Fruit fly (Drosophila melanogaster) whole organism, prepupa: Measurements from ENCODE around the gene CG6733.

Experiments
- Blimp-1 ChIP-seq: fragments of 200-800 bp; sonication (Bioruptor generic); optimal IDR thresholded peaks from 3 replicates; lab custom pipeline; 2017; ENCODE audit warnings: missing biosample characterization, missing genetic modification characterization, mild to moderate bottlenecking, moderate library complexity, missing genetic modification reagents
- CG11762 ChIP-seq: fragments of 200-800 bp; sonication (Bioruptor generic); optimal IDR thresholded peaks from 3 replicates; lab custom pipeline; 2016; ENCODE audit warnings: missing biosample characterization, missing genetic modification characterization; ENCODE audit not compliant: insufficient read depth
- CG31627 ChIP-seq: fragments of 200-800 bp; sonication (Bioruptor generic); optimal IDR thresholded peaks from 3 replicates; lab custom pipeline; 2016; ENCODE audit warnings: missing biosample characterization, missing genetic modification characterization
- CG32006 ChIP-seq: fragments of 200-800 bp; sonication (Bioruptor generic); optimal IDR thresholded peaks from 3 replicates; lab custom pipeline; 2017; ENCODE audit warnings: missing biosample characterization, mild to moderate bottlenecking, missing genetic modification characterization
- CG6163 ChIP-seq: fragments of 200-800 bp; sonication (Bioruptor generic); IDR thresholded peaks from 3 replicates; pipeline ENCODE4 v1.3.6; 2022; ENCODE audit warnings: missing biosample characterization, missing genetic modification characterization
- CG6792 ChIP-seq: fragments of 200-800 bp; sonication (Bioruptor generic); optimal IDR thresholded peaks from 3 replicates; lab custom pipeline; 2016; ENCODE audit warnings: missing biosample characterization, missing genetic modification characterization
- CG6808 ChIP-seq: fragments of 200-800 bp; sonication (Bioruptor generic); optimal IDR thresholded peaks from 3 replicates; lab custom pipeline; 2017; ENCODE audit warnings: missing biosample characterization, missing genetic modification characterization, mild to moderate bottlenecking, moderate library complexity, missing genetic modification reagents
- CG6854 ChIP-seq: fragments of 200-800 bp; sonication (Bioruptor generic); optimal IDR thresholded peaks from 2 replicates; lab custom pipeline; 2017; ENCODE audit warnings: missing biosample characterization, mild to moderate bottlenecking, missing genetic modification characterization
- CG8119 ChIP-seq: fragments of 200-800 bp; sonication (Bioruptor generic); IDR thresholded peaks from 3 replicates; pipeline ENCODE4 v1.3.6; 2022; ENCODE audit warnings: missing biosample characterization, missing genetic modification characterization
- CG8319 ChIP-seq: fragments of 200-800 bp; sonication (Bioruptor generic); optimal IDR thresholded peaks from 3 replicates; lab custom pipeline; 2016; ENCODE audit warnings: missing biosample characterization, missing genetic modification characterization
- CG8632 ChIP-seq: fragments of 200-800 bp; sonication (Bioruptor generic); optimal IDR thresholded peaks from 3 replicates; lab custom pipeline; 2016; ENCODE audit warnings: missing biosample characterization, missing genetic modification characterization
- CG9139 ChIP-seq: fragments of 200-800 bp; sonication (Bioruptor generic); optimal IDR thresholded peaks from 3 replicates; lab custom pipeline; 2017; ENCODE audit warnings: missing biosample characterization, mild to moderate bottlenecking, missing genetic modification characterization
- Eip78C ChIP-seq: fragments of 200-800 bp; sonication (Bioruptor generic); peaks from one replicate; lab custom pipeline; 2016; ENCODE audit warnings: missing biosample characterization, missing genetic modification characterization
- Eip93F ChIP-seq: fragments of 200-800 bp; sonication (Bioruptor generic); optimal IDR thresholded peaks from 2 replicates; lab custom pipeline; 2016; ENCODE audit warnings: missing biosample characterization, mild to moderate bottlenecking, missing genetic modification characterization
- Ets21C ChIP-seq: fragments of 200-800 bp; sonication (Bioruptor generic); optimal IDR thresholded peaks from 3 replicates; lab custom pipeline; 2016; ENCODE audit warnings: missing biosample characterization, missing genetic modification characterization
- Ets96B ChIP-seq: fragments of 200-800 bp; optimal IDR thresholded peaks from 2 replicates; lab custom pipeline; 2019; ENCODE audit warnings: missing biosample characterization, mild to moderate bottlenecking, missing genetic modification characterization, moderate library complexity
- Hr38 ChIP-seq: sonication (Bioruptor generic); optimal IDR thresholded peaks from 2 replicates; lab custom pipeline; 2016; ENCODE audit warnings: missing biosample characterization, missing genetic modification characterization
- Hr39 ChIP-seq: fragments of 200-800 bp; sonication (Bioruptor generic); optimal IDR thresholded peaks from 2 replicates; lab custom pipeline; 2016; ENCODE audit warnings: missing biosample characterization, missing genetic modification characterization
- Hr4 ChIP-seq: fragments of 200-800 bp; sonication (Bioruptor generic); optimal IDR thresholded peaks from 3 replicates; lab custom pipeline; 2016; ENCODE audit warnings: missing biosample characterization, missing genetic modification characterization
- Lpt ChIP-seq: fragments of 200-800 bp; sonication (Bioruptor generic); optimal IDR thresholded peaks from 3 replicates; lab custom pipeline; 2016; ENCODE audit warnings: missing biosample characterization, missing genetic modification characterization
- Met ChIP-seq: fragments of 200-800 bp; sonication (Bioruptor generic); optimal IDR thresholded peaks from 3 replicates; lab custom pipeline; 2016; ENCODE audit warnings: missing biosample characterization, missing genetic modification characterization
- Sox102F ChIP-seq: fragments of 200-800 bp; sonication (Bioruptor generic); optimal IDR thresholded peaks from 2 replicates; lab custom pipeline; 2016; ENCODE audit warnings: missing biosample characterization, mild to moderate bottlenecking, missing genetic modification characterization
- Sox14 ChIP-seq: fragments of 200-800 bp; sonication (Bioruptor generic); optimal IDR thresholded peaks from 3 replicates; lab custom pipeline; 2016; ENCODE audit warnings: missing biosample characterization, missing genetic modification characterization
- Sox15 ChIP-seq: fragments of 200-800 bp; sonication (Bioruptor generic); optimal IDR thresholded peaks from 3 replicates; lab custom pipeline; 2016; ENCODE audit warnings: missing biosample characterization, missing genetic modification characterization
- achi ChIP-seq: fragments of 200-800 bp; sonication (Bioruptor generic); optimal IDR thresholded peaks from 3 replicates; lab custom pipeline; 2016; ENCODE audit warnings: missing biosample characterization, missing genetic modification characterization
- dsx ChIP-seq: fragments of 200-800 bp; optimal IDR thresholded peaks from 3 replicates; lab custom pipeline; 2019; ENCODE audit warnings: missing biosample characterization, mild to moderate bottlenecking, missing genetic modification characterization, moderate library complexity; ENCODE audit not compliant: poor library complexity, severe bottlenecking
- eg ChIP-seq: fragments of 200-800 bp; sonication (Bioruptor generic); IDR thresholded peaks from 3 replicates; pipeline ENCODE4 v1.3.6; 2022; ENCODE audit warnings: missing biosample characterization, missing genetic modification characterization
- esn ChIP-seq: fragments of 200-800 bp; sonication (Bioruptor generic); optimal IDR thresholded peaks from 2 replicates; lab custom pipeline; 2016; ENCODE audit warnings: missing biosample characterization, mild to moderate bottlenecking, missing genetic modification characterization, moderate library complexity
- fd59A ChIP-seq: fragments of 200-800 bp; sonication (Bioruptor generic); optimal IDR thresholded peaks from 2 replicates; lab custom pipeline; 2017; ENCODE audit warnings: missing biosample characterization, mild to moderate bottlenecking, missing genetic modification characterization, missing genetic modification reagents
- fd85E ChIP-seq: fragments of 200-800 bp; sonication (Bioruptor generic); optimal IDR thresholded peaks from 3 replicates; lab custom pipeline; 2016; ENCODE audit warnings: missing biosample characterization, missing genetic modification characterization
- fkh ChIP-seq: fragments of 200-800 bp; sonication (Bioruptor generic); optimal IDR thresholded peaks from 3 replicates; lab custom pipeline; 2017; ENCODE audit warnings: missing biosample characterization, mild to moderate bottlenecking, missing genetic modification characterization, moderate library complexity
- net ChIP-seq: fragments of 200-800 bp; sonication (Bioruptor generic); optimal IDR thresholded peaks from 3 replicates; lab custom pipeline; 2016; ENCODE audit warnings: missing biosample characterization, missing genetic modification characterization
- spab ChIP-seq: fragments of 200-800 bp; sonication (Bioruptor generic); optimal IDR thresholded peaks from 2 replicates; lab custom pipeline; 2017; ENCODE audit warnings: missing biosample characterization, mild to moderate bottlenecking, missing genetic modification characterization, missing genetic modification reagents
- svp ChIP-seq: fragments of 200-800 bp; sonication (Bioruptor generic); peaks from one replicate; lab custom pipeline; 2016; ENCODE audit warnings: missing biosample characterization, missing genetic modification characterization
- topi ChIP-seq: fragments of 200-800 bp; sonication (Bioruptor generic); optimal IDR thresholded peaks from 3 replicates; lab custom pipeline; 2016; ENCODE audit warnings: missing biosample characterization, missing genetic modification characterization

The CG6733 gene

dm6 chr3R:23127796-23128195 is 30.3 kb downstream of the CG6733 start, which contains the start of gene CG31457:
Gene CG31457 (minus strand): TSS chr3R:23127981.
- TF ChIP-seq CG9139 (GFP tag; lab: Kevin White, UChicago) (no peak), CG31627 (no peak), fd85E (no peak), Sox15 (GFP tag; lab: Kevin White, UChicago) (no peak), Eip78C (GFP tag; lab: Kevin White, UChicago) (peak; percentile 4), Ets21C (GFP tag; lab: Kevin White, UChicago) (no peak), spab (no peak), Hr38 (no peak), CG32006 (GFP tag; lab: Kevin White, UChicago) (no peak), eg (GFP tag; lab: Robert Waterston, UW) (no peak), Hr39 (GFP tag; lab: Kevin White, UChicago) (peak; percentile 0), CG6808 (GFP tag; lab: Kevin White, UChicago) (no peak), CG8319 (GFP tag; lab: Kevin White, UChicago) (no peak), Blimp-1 (GFP tag; lab: Kevin White, UChicago) (no peak), Ets96B (tag; lab: Kevin White, UChicago) (no peak), Sox14 (no peak), achi (GFP tag; lab: Kevin White, UChicago) (no peak), fkh (GFP tag; lab: Kevin White, UChicago) (peak; percentile 24), Hr4 (GFP tag; lab: Kevin White, UChicago) (no peak), CG6792 (GFP tag; lab: Kevin White, UChicago) (no peak), esn (GFP tag; lab: Kevin White, UChicago) (peak; percentile 15)
- TF ChIP-seq, all 60 proteins: peak for 4

dm6 chr3R:23129617-23130016 is 32.1 kb downstream of the CG6733 start:
- TF ChIP-seq Blimp-1 (GFP tag; lab: Kevin White, UChicago) = no peak
- TF ChIP-seq Ets96B (tag; lab: Kevin White, UChicago) = no peak
- TF ChIP-seq Sox102F (GFP tag; lab: Kevin White, UChicago) = no peak
- TF ChIP-seq net (GFP tag; lab: Kevin White, UChicago) = no peak
- TF ChIP-seq CG8632 = no peak
- TF ChIP-seq CG6854 (GFP tag; lab: Kevin White, UChicago) = no peak
- no peak for TF ChIP-seq spab
- TF ChIP-seq CG32006 (GFP tag; lab: Kevin White, UChicago) = no peak
- no peak for TF ChIP-seq svp (GFP tag; lab: Kevin White, UChicago)
- no peak for TF ChIP-seq CG8119 (GFP tag; lab: Robert Waterston, UW)
- no peak for TF ChIP-seq Met (GFP tag; lab: Kevin White, UChicago)
- no peak for TF ChIP-seq Lpt
- TF ChIP-seq dsx (GFP tag; lab: Kevin White, UChicago) = no peak

dm6 chr3R:23130181-23130580 is 32.7 kb downstream of the CG6733 start:
- no peak for TF ChIP-seq topi (GFP tag; lab: Kevin White, UChicago)
- no peak for TF ChIP-seq fd59A (GFP tag; lab: Kevin White, UChicago)

dm6 chr3R:23130884-23131283 is 33.4 kb downstream of the CG6733 start:
- TF ChIP-seq CG11762 (GFP tag; lab: Kevin White, UChicago) (no peak), fkh (GFP tag; lab: Kevin White, UChicago) (no peak), CG6163 (GFP tag; lab: Robert Waterston, UW) (no peak), Eip93F (GFP tag; lab: Kevin White, UChicago) (no peak), CG6808 (GFP tag; lab: Kevin White, UChicago) (no peak), Ets21C (GFP tag; lab: Kevin White, UChicago) (no peak)
